Worm (Caenorhabditis elegans) whole organism, L4 larva: Measurements from ENCODE around the gene W10D9.1.

Experiments
- D1046.2 ChIP-seq: fragments of 200-800 bp; sonication (Bioruptor generic); IDR thresholded peaks from 2 replicates; pipeline ENCODE4 v1.3.6; 2022; ENCODE audit warnings: missing genetic modification characterization, missing compliant biosample characterization
- R02D3.7 ChIP-seq: fragments of 150-350 bp; sonication (generic microtip); optimal IDR thresholded peaks from 3 replicates; lab custom pipeline; 2014; ENCODE audit warnings: missing biosample characterization, missing genetic modification characterization
- Y48G9A.11 ChIP-seq: fragments of 200-800 bp; sonication (Bioruptor generic); IDR thresholded peaks from 2 replicates; pipeline ENCODE4 v1.3.6; 2022; ENCODE audit warnings: missing genetic modification reagents, missing genetic modification characterization, missing compliant biosample characterization
- Y75B8A.6 ChIP-seq: fragments of 200-800 bp; sonication (Bioruptor generic); IDR thresholded peaks from 2 replicates; pipeline ENCODE4 v1.3.6; 2022; ENCODE audit warnings: missing genetic modification reagents, missing genetic modification characterization, missing compliant biosample characterization
- aha-1 ChIP-seq: fragments of 150-350 bp; peaks from one replicate; lab custom pipeline; 2014; ENCODE audit warnings: missing biosample characterization, missing genetic modification characterization
- attf-4 ChIP-seq: sonication (generic microtip); optimal IDR thresholded peaks from 3 replicates; lab custom pipeline; 2017; ENCODE audit warnings: missing biosample characterization, missing genetic modification characterization
- ces-1 ChIP-seq: fragments of 150-350 bp; sonication (generic microtip); optimal IDR thresholded peaks from 4 replicates; lab custom pipeline; 2014; ENCODE audit warnings: missing biosample characterization, missing genetic modification reagents, missing genetic modification characterization
- dmd-6 ChIP-seq: fragments of 200-800 bp; sonication (Bioruptor generic); IDR thresholded peaks from 2 replicates; pipeline ENCODE4 v1.3.6; 2022; ENCODE audit warnings: missing genetic modification reagents, missing genetic modification characterization, missing compliant biosample characterization
- dmd-8 ChIP-seq: fragments of 200-800 bp; sonication (Bioruptor generic); IDR thresholded peaks from 2 replicates; pipeline ENCODE4 v1.3.6; 2022; ENCODE audit warnings: missing genetic modification characterization, missing compliant biosample characterization
- dmd-9 ChIP-seq: fragments of 200-800 bp; sonication (Bioruptor generic); IDR thresholded peaks from 2 replicates; pipeline ENCODE4 v1.3.6; 2022; ENCODE audit warnings: missing genetic modification reagents, missing genetic modification characterization, missing compliant biosample characterization
- dpl-1 ChIP-seq: fragments of 150-350 bp; optimal IDR thresholded peaks from 2 replicates; lab custom pipeline; 2014; ENCODE audit warnings: missing biosample characterization, missing genetic modification reagents, missing genetic modification characterization
- duxl-1 ChIP-seq: sonication (generic microtip); optimal IDR thresholded peaks from 2 replicates; lab custom pipeline; 2016; ENCODE audit warnings: mild to moderate bottlenecking, missing genetic modification characterization, moderate library complexity, missing compliant biosample characterization; ENCODE audit not compliant: poor library complexity
- dve-1 ChIP-seq: sonication (generic microtip); optimal IDR thresholded peaks from 2 replicates; lab custom pipeline; 2017; ENCODE audit warnings: antibody characterized with exemption, mild to moderate bottlenecking, missing genetic modification characterization, missing compliant biosample characterization; ENCODE audit not compliant: insufficient read depth
- fkh-10 ChIP-seq: fragments of 150-350 bp; optimal IDR thresholded peaks from 2 replicates; lab custom pipeline; 2014; ENCODE audit warnings: missing biosample characterization, missing genetic modification reagents, missing genetic modification characterization
- fos-1 ChIP-seq: fragments of 150-350 bp; optimal IDR thresholded peaks from 2 replicates; lab custom pipeline; 2014; ENCODE audit warnings: missing biosample characterization, missing genetic modification characterization
- hif-1 ChIP-seq, 2 experiments: sonication (generic microtip); optimal IDR thresholded peaks; 2 replicates each; lab custom pipeline; 2016 to 2017; ENCODE audit warnings: missing compliant biosample characterization in 2 of 2, missing genetic modification characterization in 2 of 2, missing genetic modification reagents in 2 of 2, missing genotype in 2 of 2, mild to moderate bottlenecking in 1 of 2
- lin-13 ChIP-seq: fragments of 150-350 bp; optimal IDR thresholded peaks from 2 replicates; lab custom pipeline; 2014; ENCODE audit warnings: missing biosample characterization, missing genetic modification reagents, missing genetic modification characterization
- lin-38 ChIP-seq: fragments of 200-800 bp; sonication (Bioruptor generic); IDR thresholded peaks from 2 replicates; pipeline ENCODE4 v1.3.6; 2022; ENCODE audit warnings: missing genetic modification reagents, missing genetic modification characterization, missing compliant biosample characterization
- lsy-2 ChIP-seq, 2 experiments: fragments of 150-350 bp in 1 of 2; sonication (generic microtip) in 1 of 2; optimal IDR thresholded peaks; 2 replicates each; lab custom pipeline; 2014 to 2017; ENCODE audit warnings: missing biosample characterization in 2 of 2, missing genetic modification characterization in 2 of 2
- mep-1 ChIP-seq: fragments of 150-350 bp; sonication (generic microtip); optimal IDR thresholded peaks from 3 replicates; lab custom pipeline; 2014; ENCODE audit warnings: missing biosample characterization, missing genetic modification characterization
- mes-2 ChIP-seq: sonication (generic microtip); optimal IDR thresholded peaks from 2 replicates; lab custom pipeline; 2016; ENCODE audit warnings: missing genotype, mild to moderate bottlenecking, missing genetic modification characterization, missing compliant biosample characterization; ENCODE audit not compliant: poor library complexity, severe bottlenecking
- mxl-2 ChIP-seq: fragments of 200-800 bp; sonication (Bioruptor generic); conservative IDR thresholded peaks from 2 replicates; pipeline ENCODE4 v1.3.6; 2022; ENCODE audit warnings: missing genetic modification reagents, missing genetic modification characterization, missing compliant biosample characterization
- mxl-3 ChIP-seq: fragments of 200-800 bp; sonication (Bioruptor generic); optimal IDR thresholded peaks from 2 replicates; lab custom pipeline; 2018; ENCODE audit warnings: mild to moderate bottlenecking, missing genetic modification characterization, missing compliant biosample characterization
- nhr-111 ChIP-seq: fragments of 200-800 bp; sonication (Bioruptor generic); optimal IDR thresholded peaks from 2 replicates; lab custom pipeline; 2018; ENCODE audit warnings: mild to moderate bottlenecking, missing genetic modification characterization, missing compliant biosample characterization
- nhr-237 ChIP-seq: sonication (generic microtip); optimal IDR thresholded peaks from 2 replicates; lab custom pipeline; 2017; ENCODE audit warnings: missing biosample characterization, missing genetic modification characterization
- nhr-28 ChIP-seq: fragments of 150-350 bp; optimal IDR thresholded peaks from 2 replicates; lab custom pipeline; 2014; ENCODE audit warnings: missing biosample characterization, missing genetic modification characterization
- nhr-42 ChIP-seq: fragments of 200-800 bp; sonication (Bioruptor generic); IDR thresholded peaks from 2 replicates; pipeline ENCODE4 v1.3.6; 2022; ENCODE audit warnings: missing genetic modification characterization, missing compliant biosample characterization
- nhr-48 ChIP-seq: sonication (generic microtip); optimal IDR thresholded peaks from 2 replicates; lab custom pipeline; 2016; ENCODE audit warnings: mild to moderate bottlenecking, missing genetic modification characterization, missing compliant biosample characterization
- nhr-77 ChIP-seq: fragments of 150-350 bp; optimal IDR thresholded peaks from 2 replicates; lab custom pipeline; 2014; ENCODE audit warnings: missing biosample characterization, missing genetic modification characterization
- rbr-2 ChIP-seq: sonication (generic microtip); optimal IDR thresholded peaks from 2 replicates; lab custom pipeline; 2016; ENCODE audit warnings: missing genotype, missing genetic modification characterization, missing compliant biosample characterization
- saeg-2 ChIP-seq: fragments of 200-800 bp; sonication (Bioruptor generic); IDR thresholded peaks from 2 replicates; pipeline ENCODE4 v1.3.6; 2022; ENCODE audit warnings: missing genetic modification reagents, missing genetic modification characterization, missing compliant biosample characterization
- sdz-12 ChIP-seq: fragments of 200-800 bp; sonication (Bioruptor generic); optimal IDR thresholded peaks from 2 replicates; lab custom pipeline; 2018; ENCODE audit warnings: mild to moderate bottlenecking, missing genetic modification characterization, missing compliant biosample characterization
- unc-130 ChIP-seq: sonication (generic microtip); optimal IDR thresholded peaks from 2 replicates; lab custom pipeline; 2016; ENCODE audit warnings: missing genetic modification reagents, missing genetic modification characterization, missing compliant biosample characterization
- unc-39 ChIP-seq: sonication (generic microtip); optimal IDR thresholded peaks from 2 replicates; lab custom pipeline; 2017; ENCODE audit warnings: missing biosample characterization, missing genetic modification characterization
- unc-62 ChIP-seq, 3 experiments: fragments of 150-350 bp in 1 of 3; sonication (generic microtip); optimal IDR thresholded peaks in 2 of 3; peaks in 1 of 3; 1 replicate in 1 of 3; 2 replicates in 2 of 3; lab custom pipeline; 2014 to 2017; ENCODE audit warnings: missing biosample characterization in 3 of 3, missing genetic modification characterization in 3 of 3, missing genetic modification reagents in 3 of 3, missing genotype in 1 of 3
- vab-7 ChIP-seq: fragments of 200-800 bp; sonication (Bioruptor generic); IDR thresholded peaks from 2 replicates; pipeline ENCODE4 v1.3.6; 2022; ENCODE audit warnings: missing genetic modification reagents, missing genetic modification characterization, missing compliant biosample characterization

W10D9.1 gene

ce11 chrII:484328-484916, 29.7 kb downstream of the W10D9.1 start, which contains the start of the genes gldi-1 and prp-21:
Gene gldi-1, minus strand, starts transcription at chrII:484378.
Gene prp-21, plus strand, starts transcription at chrII:484866.
- no peak for TF ChIP-seq mes-2 (tag; lab: Kevin White, UChicago)
- no peak for TF ChIP-seq dve-1 (tag; lab: Kevin White, UChicago)
- TF ChIP-seq sdz-12 (GFP tag; lab: Kevin White, UChicago): no peak
- peak in 1 of 2 experiments; percentile 71 for TF ChIP-seq hif-1 (tag; optimal IDR thresholded peaks at IDR 0.05; lab: Kevin White, UChicago)
- TF ChIP-seq lin-38 (GFP tag; lab: Robert Waterston, UW): peak; percentile 60
- no peak for TF ChIP-seq D1046.2 (GFP tag; lab: Robert Waterston, UW)
- no peak for TF ChIP-seq mxl-3 (GFP tag; lab: Kevin White, UChicago)
- TF ChIP-seq nhr-48 (tag; lab: Kevin White, UChicago): no peak
- peak; percentile 22 for TF ChIP-seq ces-1 (GFP tag; lab: Kevin White, UChicago)
- TF ChIP-seq nhr-111 (GFP tag; lab: Kevin White, UChicago): no peak
- no peak for TF ChIP-seq attf-4 (tag; lab: Kevin White, UChicago)
- no peak for TF ChIP-seq fkh-10 (GFP tag; lab: Kevin White, UChicago)
- TF ChIP-seq saeg-2 (GFP tag; lab: Robert Waterston, UW): no peak
- TF ChIP-seq lsy-2 (tag; optimal IDR thresholded peaks at IDR 0.05; lab: Kevin White, UChicago): peak in 1 of 2 experiments; percentile 44
- TF ChIP-seq unc-130 (GFP tag; lab: Kevin White, UChicago): peak; percentile 9
- no peak for TF ChIP-seq nhr-237 (tag; lab: Kevin White, UChicago)
- no peak for TF ChIP-seq lin-13
- no peak for TF ChIP-seq R02D3.7 (tag; lab: Kevin White, UChicago)
- TF ChIP-seq dmd-9 (GFP tag; lab: Robert Waterston, UW): no peak
- no peak for TF ChIP-seq nhr-77 (tag; lab: Kevin White, UChicago)
- no peak for TF ChIP-seq unc-39
- TF ChIP-seq mep-1 (tag; lab: Kevin White, UChicago): peak; percentile 21
- no peak for TF ChIP-seq fos-1 (tag; lab: Kevin White, UChicago)
- TF ChIP-seq dpl-1 (GFP tag; lab: Kevin White, UChicago): peak; percentile 46
- no peak for TF ChIP-seq nhr-28
- TF ChIP-seq dmd-8 (GFP tag; lab: Robert Waterston, UW): no peak
- TF ChIP-seq rbr-2 (tag; lab: Kevin White, UChicago): no peak
- no peak for TF ChIP-seq Y48G9A.11
- no peak for TF ChIP-seq vab-7 (GFP tag; lab: Robert Waterston, UW)
- TF ChIP-seq nhr-42 (GFP tag; lab: Robert Waterston, UW): no peak

- TF ChIP-seq Y75B8A.6 (GFP tag; lab: Robert Waterston, UW) (no peak), duxl-1 (no peak), nhr-111 (GFP tag; lab: Kevin White, UChicago) (no peak)
These were observed 40.4 kb downstream of the W10D9.1 start, which contains the start of gene sms-5 for ce11 chrII:495124-495523. Gene sms-5, plus strand, starts transcription at chrII:495424.

DNA sequence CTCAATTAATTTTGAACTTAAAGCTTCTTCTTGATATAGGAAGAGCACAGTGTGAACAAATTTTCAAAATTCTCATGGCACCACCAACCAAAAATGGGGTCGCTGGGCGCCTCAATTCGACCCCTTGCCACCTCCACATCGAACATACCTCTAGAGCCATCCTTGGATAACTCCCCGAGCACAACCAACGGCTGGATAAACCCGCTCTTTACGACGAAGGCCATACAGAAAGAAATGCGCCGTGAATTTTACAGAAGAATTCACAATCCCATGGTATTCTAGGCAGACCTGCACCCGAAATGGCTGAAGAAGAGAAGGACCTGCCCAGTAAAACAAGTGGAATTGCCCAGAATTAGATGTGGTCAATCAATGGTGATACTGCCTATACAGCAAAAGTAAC, 47.9 kb downstream of the W10D9.1 start:
- TF ChIP-seq mxl-2 (no peak), dmd-6 (GFP tag; lab: Robert Waterston, UW) (no peak), unc-62 (GFP tag; optimal IDR thresholded peaks at IDR 0.05 in 1 of 2; lab: Kevin White, UChicago) (peak in 1 of 2 experiments; percentile 82), unc-62 (tag; optimal IDR thresholded peaks at IDR 0.05; lab: Kevin White, UChicago) (no peak), aha-1 (peak; percentile 60)
